Worm (Caenorhabditis elegans) whole organism, mixed stage, embryonic: Measurements from ENCODE around the gene smr-1.

Experiments
- M03D4.4 ChIP-seq: sonication (generic microtip); optimal IDR thresholded peaks from 2 replicates; lab custom pipeline; 2017; ENCODE audit warnings: mild to moderate bottlenecking, missing genetic modification characterization, missing compliant biosample characterization
- ceh-39 ChIP-seq: fragments of 150-350 bp; optimal IDR thresholded peaks from 2 replicates; lab custom pipeline; 2014; ENCODE audit warnings: missing biosample characterization, missing genetic modification characterization
- ceh-83 ChIP-seq: fragments of 200-800 bp; sonication (Bioruptor generic); optimal IDR thresholded peaks from 2 replicates; lab custom pipeline; 2018; ENCODE audit warnings: mild to moderate bottlenecking, missing genetic modification characterization, missing compliant biosample characterization
- ces-1 ChIP-seq: fragments of 150-350 bp; optimal IDR thresholded peaks from 2 replicates; lab custom pipeline; 2014; ENCODE audit warnings: missing biosample characterization, missing genetic modification reagents, missing genetic modification characterization
- elt-3 ChIP-seq: fragments of 150-350 bp; optimal IDR thresholded peaks from 2 replicates; lab custom pipeline; 2014; ENCODE audit warnings: missing biosample characterization, missing genetic modification characterization
- lin-13 ChIP-seq: fragments of 150-350 bp; optimal IDR thresholded peaks from 2 replicates; lab custom pipeline; 2014; ENCODE audit warnings: missing biosample characterization, missing genetic modification characterization
- mab-5 ChIP-seq: fragments of 150-350 bp; optimal IDR thresholded peaks from 2 replicates; lab custom pipeline; 2014; ENCODE audit warnings: missing biosample characterization, missing genetic modification characterization
- nhr-2 ChIP-seq: fragments of 150-350 bp; optimal IDR thresholded peaks from 2 replicates; lab custom pipeline; 2014; ENCODE audit warnings: missing biosample characterization, missing genetic modification characterization
- nhr-76 ChIP-seq: sonication (generic microtip); optimal IDR thresholded peaks from 2 replicates; lab custom pipeline; 2017; ENCODE audit warnings: missing biosample characterization, missing genetic modification characterization
- pha-4 ChIP-seq: fragments of 150-350 bp; optimal IDR thresholded peaks from 2 replicates; lab custom pipeline; 2018; ENCODE audit warnings: missing biosample characterization, missing genetic modification reagents, missing genetic modification characterization
- snpc-4 ChIP-seq: fragments of 150-350 bp; optimal IDR thresholded peaks from 2 replicates; lab custom pipeline; 2014; ENCODE audit warnings: missing biosample characterization, missing genetic modification characterization
- tbx-8 ChIP-seq: fragments of 200-800 bp; sonication (Bioruptor generic); optimal IDR thresholded peaks from 2 replicates; lab custom pipeline; 2018; ENCODE audit warnings: mild to moderate bottlenecking, missing genetic modification characterization, moderate library complexity, missing compliant biosample characterization
- unc-62 ChIP-seq: fragments of 150-350 bp; optimal IDR thresholded peaks from 2 replicates; lab custom pipeline; 2014; ENCODE audit warnings: missing biosample characterization, missing genetic modification reagents, missing genetic modification characterization

ce11 chrIII:1115793-1116516 is 27.0 kb upstream of the smr-1 start, which contains the start of the genes F58B6.1 and acsd-1:
- TF ChIP-seq elt-3 (tag; lab: Kevin White, UChicago) (no peak), tbx-8 (GFP tag; lab: Kevin White, UChicago) (no peak), ceh-39 (tag; lab: Kevin White, UChicago) (no peak), mab-5 (tag; lab: Kevin White, UChicago) (no peak), pha-4 (no peak), snpc-4 (tag; lab: Kevin White, UChicago) (no peak), unc-62 (GFP tag; lab: Kevin White, UChicago) (no peak), ceh-83 (no peak), nhr-2 (tag; lab: Kevin White, UChicago) (no peak), nhr-76 (tag; lab: Kevin White, UChicago) (no peak), ces-1 (no peak), M03D4.4 (tag; lab: Kevin White, UChicago) (no peak), lin-13 (tag; lab: Kevin White, UChicago) (no peak)
